Fruit fly (Drosophila melanogaster) whole organism, embryonic: ENCODE measurements around the gene CG13024.

Source experiments
- ATbp ChIP-seq: fragments of 200-800 bp; sonication (Bioruptor generic); optimal IDR thresholded peaks from 2 replicates; lab custom pipeline; 2017; ENCODE audit warnings: missing biosample characterization, mild to moderate bottlenecking, missing genetic modification characterization, missing genetic modification reagents
- Abd-B ChIP-seq: fragments of 200-800 bp; sonication (Bioruptor generic); optimal IDR thresholded peaks from 2 replicates; lab custom pipeline; 2018; ENCODE audit warnings: missing biosample characterization, mild to moderate bottlenecking, missing genetic modification characterization, moderate library complexity
- Asciz ChIP-seq: fragments of 200-800 bp; sonication (Bioruptor generic); optimal IDR thresholded peaks from 2 replicates; lab custom pipeline; 2017; ENCODE audit warnings: missing biosample characterization, mild to moderate bottlenecking, missing genetic modification characterization, missing genetic modification reagents
- Blimp-1 ChIP-seq: fragments of 200-800 bp; sonication (Bioruptor generic); optimal IDR thresholded peaks from 3 replicates; lab custom pipeline; 2018; ENCODE audit warnings: missing biosample characterization, missing genetic modification characterization, mild to moderate bottlenecking, moderate library complexity, missing genetic modification reagents
- CG10654 ChIP-seq: fragments of 200-800 bp; sonication (Bioruptor generic); optimal IDR thresholded peaks from 2 replicates; lab custom pipeline; 2016; ENCODE audit warnings: missing biosample characterization, missing genetic modification characterization
- CG10979 ChIP-seq: fragments of 200-800 bp; sonication (Bioruptor generic); optimal IDR thresholded peaks from 2 replicates; lab custom pipeline; 2018; ENCODE audit warnings: missing biosample characterization, mild to moderate bottlenecking, missing genetic modification characterization, moderate library complexity
- CG12071 ChIP-seq: fragments of 200-800 bp; sonication (Bioruptor generic); optimal IDR thresholded peaks from 3 replicates; lab custom pipeline; 2018; ENCODE audit warnings: missing biosample characterization, mild to moderate bottlenecking, missing genetic modification characterization
- CG1233 ChIP-seq: fragments of 200-800 bp; sonication (Bioruptor generic); optimal IDR thresholded peaks from 4 replicates; lab custom pipeline; 2018; ENCODE audit warnings: missing biosample characterization, mild to moderate bottlenecking, missing genetic modification characterization
- CG13894 ChIP-seq: fragments of 200-800 bp; sonication (Bioruptor generic); optimal IDR thresholded peaks from 3 replicates; lab custom pipeline; 2018; ENCODE audit warnings: missing biosample characterization, mild to moderate bottlenecking, missing genetic modification characterization, moderate library complexity
- CG15479 ChIP-seq: fragments of 200-800 bp; sonication (Bioruptor generic); optimal IDR thresholded peaks from 3 replicates; lab custom pipeline; 2019; ENCODE audit warnings: missing biosample characterization, mild to moderate bottlenecking, missing genetic modification characterization, moderate library complexity
- CG16863 ChIP-seq: fragments of 200-800 bp; sonication (Bioruptor generic); optimal IDR thresholded peaks from 3 replicates; lab custom pipeline; 2016; ENCODE audit warnings: missing biosample characterization, missing genetic modification characterization
- CG17328 ChIP-seq: fragments of 200-800 bp; sonication (Bioruptor generic); IDR thresholded peaks from 2 replicates; pipeline ENCODE4 v1.3.6; 2022; ENCODE audit warnings: missing biosample characterization, missing genetic modification characterization
- CG17361 ChIP-seq: fragments of 200-800 bp; sonication (Bioruptor generic); IDR thresholded peaks from 3 replicates; pipeline ENCODE4 v1.3.6; 2022; ENCODE audit warnings: missing biosample characterization, missing genetic modification characterization
- CG17385 ChIP-seq: fragments of 200-800 bp; sonication (Bioruptor generic); optimal IDR thresholded peaks from 3 replicates; lab custom pipeline; 2018; ENCODE audit warnings: missing biosample characterization, mild to moderate bottlenecking, missing genetic modification characterization
- CG2889 ChIP-seq: fragments of 200-800 bp; sonication (Bioruptor generic); IDR thresholded peaks from 3 replicates; pipeline ENCODE4 v1.3.6; 2022; ENCODE audit warnings: missing biosample characterization, missing genetic modification characterization
- CG30403 ChIP-seq: fragments of 200-800 bp; sonication (Bioruptor generic); optimal IDR thresholded peaks from 3 replicates; lab custom pipeline; 2016; ENCODE audit warnings: missing biosample characterization, missing genetic modification characterization
- CG3163 ChIP-seq: fragments of 200-800 bp; sonication (Bioruptor generic); optimal IDR thresholded peaks from 3 replicates; lab custom pipeline; 2016; ENCODE audit warnings: missing biosample characterization, missing genetic modification characterization
- CG3847 ChIP-seq: fragments of 200-800 bp; sonication (Bioruptor generic); IDR thresholded peaks from 2 replicates; pipeline ENCODE4 v1.3.6; 2022; ENCODE audit warnings: missing biosample characterization, missing genetic modification characterization
- CG5953 ChIP-seq: fragments of 200-800 bp; sonication (Bioruptor generic); IDR thresholded peaks from 2 replicates; pipeline ENCODE4 v1.3.6; 2022; ENCODE audit warnings: missing biosample characterization, missing genetic modification characterization
- CHES-1-like ChIP-seq: fragments of 200-800 bp; sonication (Bioruptor generic); optimal IDR thresholded peaks from 2 replicates; lab custom pipeline; 2016; ENCODE audit warnings: missing biosample characterization, missing genetic modification characterization
- D ChIP-seq, 2 experiments: fragments of 200-800 bp in 1 of 2; fragments of >200 bp in 1 of 2; sonication (Bioruptor generic) in 1 of 2; optimal IDR thresholded peaks; 2 replicates in 1 of 2; 3 replicates in 1 of 2; lab custom pipeline; 2017; ENCODE audit warnings: mild to moderate bottlenecking in 1 of 2, missing biosample characterization in 1 of 2, missing genetic modification characterization in 1 of 2, missing genetic modification reagents in 1 of 2
- Eip74EF ChIP-seq, 2 experiments: fragments of 200-800 bp in 1 of 2; fragments of >200 bp in 1 of 2; sonication (Bioruptor generic) in 1 of 2; optimal IDR thresholded peaks; 2 replicates each; lab custom pipeline; 2017 to 2019; ENCODE audit warnings: missing biosample characterization in 2 of 2, missing genetic modification characterization in 2 of 2, mild to moderate bottlenecking in 1 of 2, moderate library complexity in 1 of 2
- Ets97D ChIP-seq: fragments of 200-800 bp; sonication (Bioruptor generic); optimal IDR thresholded peaks from 3 replicates; lab custom pipeline; 2016; ENCODE audit warnings: missing biosample characterization, missing genetic modification characterization
- Hr51 ChIP-seq, 2 experiments: fragments of 200-800 bp; sonication (Bioruptor generic); optimal IDR thresholded peaks; 2 replicates in 1 of 2; 3 replicates in 1 of 2; lab custom pipeline; 2016 to 2018; ENCODE audit warnings: missing biosample characterization in 2 of 2, missing genetic modification characterization in 2 of 2, mild to moderate bottlenecking in 1 of 2, moderate library complexity in 1 of 2
- Hsf ChIP-seq: fragments of 200-800 bp; sonication (Bioruptor generic); optimal IDR thresholded peaks from 3 replicates; lab custom pipeline; 2016; ENCODE audit warnings: missing biosample characterization, missing genetic modification characterization
- MESR4 ChIP-seq: fragments of 200-800 bp; sonication (Bioruptor generic); optimal IDR thresholded peaks from 2 replicates; lab custom pipeline; 2018; ENCODE audit warnings: missing biosample characterization, mild to moderate bottlenecking, missing genetic modification characterization, moderate library complexity
- Mad ChIP-seq: fragments of 200-800 bp; sonication (Bioruptor generic); optimal IDR thresholded peaks from 2 replicates; lab custom pipeline; 2016; ENCODE audit warnings: missing biosample characterization, missing genetic modification characterization
- Nf-YA ChIP-seq: fragments of 200-800 bp; sonication (Bioruptor generic); IDR thresholded peaks from 2 replicates; pipeline ENCODE4 v1.3.6; 2022; ENCODE audit warnings: missing biosample characterization, missing genetic modification characterization
- Rfx ChIP-seq: fragments of 200-800 bp; sonication (Bioruptor generic); IDR thresholded peaks from 2 replicates; pipeline ENCODE4 v1.3.6; 2022; ENCODE audit warnings: missing biosample characterization, missing genetic modification characterization
- abd-A ChIP-seq: fragments of 200-800 bp; sonication (Bioruptor generic); optimal IDR thresholded peaks from 3 replicates; lab custom pipeline; 2019; ENCODE audit warnings: missing biosample characterization, mild to moderate bottlenecking, missing genetic modification characterization, moderate library complexity
- ac ChIP-seq: fragments of 200-800 bp; sonication (Bioruptor generic); optimal IDR thresholded peaks from 3 replicates; lab custom pipeline; 2017; ENCODE audit warnings: missing biosample characterization, mild to moderate bottlenecking, missing genetic modification characterization
- ap ChIP-seq: fragments of 200-800 bp; sonication (Bioruptor generic); IDR thresholded peaks from 2 replicates; pipeline ENCODE4 v1.3.6; 2022; ENCODE audit warnings: missing biosample characterization, missing genetic modification characterization
- ara ChIP-seq: fragments of 200-800 bp; sonication (Bioruptor generic); IDR thresholded peaks from 2 replicates; pipeline ENCODE4 v1.3.6; 2022; ENCODE audit warnings: missing biosample characterization, missing genetic modification characterization
- br ChIP-seq: fragments of >200 bp; optimal IDR thresholded peaks from 2 replicates; lab custom pipeline; 2017
- danr ChIP-seq: fragments of 200-800 bp; sonication (Bioruptor generic); IDR thresholded peaks from 2 replicates; pipeline ENCODE4 v1.3.6; 2022; ENCODE audit warnings: missing biosample characterization, missing genetic modification characterization
- en ChIP-seq: fragments of 200-800 bp; sonication (Bioruptor generic); optimal IDR thresholded peaks from 2 replicates; lab custom pipeline; 2016; ENCODE audit warnings: missing biosample characterization, missing genetic modification characterization
- exex ChIP-seq: fragments of 200-800 bp; sonication (Bioruptor generic); optimal IDR thresholded peaks from 4 replicates; lab custom pipeline; 2018; ENCODE audit warnings: missing biosample characterization, mild to moderate bottlenecking, missing genetic modification characterization, moderate library complexity
- ftz-f1 ChIP-seq: fragments of 200-800 bp; sonication (Bioruptor generic); optimal IDR thresholded peaks from 2 replicates; lab custom pipeline; 2016; ENCODE audit warnings: missing biosample characterization, missing genetic modification characterization
- gro ChIP-seq: fragments of 200-800 bp; sonication (Bioruptor generic); optimal IDR thresholded peaks from 2 replicates; lab custom pipeline; 2016; ENCODE audit warnings: missing biosample characterization, missing genetic modification characterization
- ken ChIP-seq: fragments of 200-800 bp; sonication (Bioruptor generic); IDR thresholded peaks from 3 replicates; pipeline ENCODE4 v1.3.6; 2022; ENCODE audit warnings: missing biosample characterization, missing genetic modification characterization
- luna ChIP-seq: fragments of 200-800 bp; sonication (Bioruptor generic); optimal IDR thresholded peaks from 2 replicates; lab custom pipeline; 2016; ENCODE audit warnings: missing biosample characterization, missing genetic modification characterization
- nerfin-1 ChIP-seq: fragments of 200-800 bp; sonication (Bioruptor generic); optimal IDR thresholded peaks from 3 replicates; lab custom pipeline; 2019; ENCODE audit warnings: missing biosample characterization, mild to moderate bottlenecking, missing genetic modification characterization, moderate library complexity
- nmo ChIP-seq: fragments of 200-800 bp; sonication (Bioruptor generic); optimal IDR thresholded peaks from 2 replicates; lab custom pipeline; 2018; ENCODE audit warnings: missing biosample characterization, mild to moderate bottlenecking, missing genetic modification characterization, moderate library complexity
- oc ChIP-seq: fragments of 200-800 bp; sonication (Bioruptor generic); optimal IDR thresholded peaks from 2 replicates; lab custom pipeline; 2018; ENCODE audit warnings: missing biosample characterization, mild to moderate bottlenecking, missing genetic modification characterization, moderate library complexity
- pnt ChIP-seq: fragments of 200-800 bp; sonication (Bioruptor generic); optimal IDR thresholded peaks from 3 replicates; lab custom pipeline; 2016; ENCODE audit warnings: missing biosample characterization, missing genetic modification characterization
- shn ChIP-seq: fragments of 200-800 bp; sonication (Bioruptor generic); optimal IDR thresholded peaks from 3 replicates; lab custom pipeline; 2016; ENCODE audit warnings: missing biosample characterization, missing genetic modification characterization
- sisA ChIP-seq: fragments of 200-800 bp; sonication (Bioruptor generic); IDR thresholded peaks from 2 replicates; pipeline ENCODE4 v1.3.6; 2022; ENCODE audit warnings: missing biosample characterization, missing genetic modification characterization
- ttk ChIP-seq: fragments of 200-800 bp; sonication (Bioruptor generic); IDR thresholded peaks from 2 replicates; pipeline ENCODE4 v2.1.2; 2022; ENCODE audit warnings: missing biosample characterization, missing genetic modification characterization
- tx ChIP-seq: fragments of 200-800 bp; sonication (Bioruptor generic); optimal IDR thresholded peaks from 2 replicates; lab custom pipeline; 2016; ENCODE audit warnings: missing biosample characterization, missing genetic modification characterization
- wdn ChIP-seq: fragments of 200-800 bp; sonication (Bioruptor generic); IDR thresholded peaks from 2 replicates; pipeline ENCODE4 v1.3.6; 2022; ENCODE audit warnings: missing biosample characterization, missing genetic modification characterization
- wor ChIP-seq: fragments of 200-800 bp; sonication (Bioruptor generic); IDR thresholded peaks from 2 replicates; pipeline ENCODE4 v1.3.6; 2022; ENCODE audit warnings: missing biosample characterization, missing genetic modification characterization

Gene CG13024

DNA sequence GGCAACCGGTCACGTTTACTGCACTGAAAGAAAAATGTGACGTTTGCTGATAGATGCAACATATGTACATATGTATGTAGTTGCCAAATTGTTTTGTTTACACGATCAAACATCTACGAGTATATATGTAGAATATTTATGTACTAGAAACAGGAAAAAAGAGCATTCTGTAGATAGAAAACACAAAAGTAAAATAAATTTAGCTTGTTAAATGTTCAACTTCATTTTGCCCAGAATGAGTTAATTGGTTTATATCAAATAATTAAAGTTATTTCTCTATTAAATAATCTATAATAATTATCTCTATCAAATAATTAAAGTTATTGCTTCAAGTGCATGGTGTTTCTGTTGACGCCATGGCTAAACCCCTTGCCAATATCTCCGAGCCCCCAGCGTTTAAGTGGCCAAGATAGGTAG, 44.3 kb upstream of the CG13024 start (continued):
- TF ChIP-seq ATbp (peak; percentile 20), shn (GFP tag; lab: Kevin White, UChicago) (no peak), gro (GFP tag; lab: Kevin White, UChicago) (no peak), ac (GFP tag; lab: Kevin White, UChicago) (no peak), CG3163 (GFP tag; lab: Kevin White, UChicago) (no peak), CG10979 (tag; lab: Kevin White, UChicago) (peak; percentile 59), CG30403 (GFP tag; lab: Kevin White, UChicago) (no peak), Asciz (GFP tag; lab: Kevin White, UChicago) (peak; percentile 9), danr (no peak), br (no peak), CG3847 (GFP tag; lab: Robert Waterston, UW) (no peak), Rfx (GFP tag; lab: Robert Waterston, UW) (no peak), CG1233 (GFP tag; lab: Kevin White, UChicago) (peak; percentile 29), CG17328 (GFP tag; lab: Robert Waterston, UW) (no peak), wor (no peak), exex (tag; lab: Kevin White, UChicago) (peak; percentile 21), pnt (GFP tag; lab: Kevin White, UChicago) (peak; percentile 24), ara (GFP tag; lab: Robert Waterston, UW) (no peak), oc (tag; lab: Kevin White, UChicago) (no peak), Eip74EF (GFP tag; optimal IDR thresholded peaks at IDR 0.05; lab: Kevin White, UChicago) (peak in 1 of 2 experiments; percentile 20), CG2889 (GFP tag; lab: Robert Waterston, UW) (no peak), Hsf (GFP tag; lab: Kevin White, UChicago) (no peak), CG17361 (GFP tag; lab: Robert Waterston, UW) (peak; percentile 14; the same call in 1 of the 3 replicates), nerfin-1 (tag; lab: Kevin White, UChicago) (peak; percentile 22), tx (no peak), MESR4 (GFP tag; lab: Kevin White, UChicago) (no peak), Blimp-1 (GFP tag; lab: Kevin White, UChicago) (peak; percentile 42), Abd-B (GFP tag; lab: Kevin White, UChicago) (peak; percentile 13)

DNA sequence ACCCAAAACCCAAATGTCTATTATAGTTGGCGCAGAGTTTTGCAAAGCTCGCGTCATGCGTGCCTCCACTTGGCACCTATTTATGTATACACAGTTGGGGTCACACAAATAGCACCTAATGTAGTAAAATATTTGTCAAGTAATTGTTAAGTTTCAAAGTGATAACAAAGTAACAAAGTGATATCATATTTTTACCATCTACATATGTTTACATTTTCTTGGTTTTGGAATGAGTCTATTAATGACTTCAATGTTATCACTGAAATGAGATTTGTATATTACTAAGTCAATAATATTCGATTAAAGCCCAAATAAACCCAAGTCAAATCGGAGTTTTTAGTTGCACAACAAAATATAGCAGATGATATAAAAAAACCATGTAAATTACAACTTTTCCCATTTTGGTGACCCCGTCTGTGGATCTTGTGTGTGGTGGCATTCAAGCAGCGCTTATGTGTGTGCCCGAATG, 43.6 kb upstream of the CG13024 start:
- no peak for TF ChIP-seq ap (GFP tag; lab: Robert Waterston, UW)
- TF ChIP-seq CG16863 = peak; percentile 58
- peak; percentile 77 for TF ChIP-seq nmo (GFP tag; lab: Kevin White, UChicago)
- no peak for TF ChIP-seq luna (GFP tag; lab: Kevin White, UChicago)
- peak; percentile 73 for TF ChIP-seq CG17385 (GFP tag; lab: Kevin White, UChicago)
- peak; percentile 34 for TF ChIP-seq Mad (GFP tag; lab: Kevin White, UChicago)
- no peak for TF ChIP-seq ftz-f1 (GFP tag; lab: Kevin White, UChicago)
- no peak; the same call in 1 of the 2 replicates for TF ChIP-seq CG5953 (GFP tag; lab: Robert Waterston, UW)
- TF ChIP-seq CG12071 (GFP tag; lab: Kevin White, UChicago) = peak; percentile 77
- no peak for TF ChIP-seq ken (GFP tag; lab: Robert Waterston, UW)
- peak; percentile 32; the same call in 1 of the 2 replicates for TF ChIP-seq ttk (GFP tag; lab: Robert Waterston, UW)
- no peak for TF ChIP-seq Nf-YA
- no peak for TF ChIP-seq Ets97D (GFP tag; lab: Kevin White, UChicago)
- TF ChIP-seq CG13894 (tag; lab: Kevin White, UChicago) = no peak
- TF ChIP-seq abd-A (tag; lab: Kevin White, UChicago) = no peak
- TF ChIP-seq CHES-1-like (GFP tag; lab: Kevin White, UChicago) = peak; percentile 22
- TF ChIP-seq D (optimal IDR thresholded peaks at IDR 0.05; lab: Kevin White, UChicago) = no peak
- TF ChIP-seq D (GFP tag; optimal IDR thresholded peaks at IDR 0.05; lab: Kevin White, UChicago) = peak; percentile 67
- peak; percentile 41 for TF ChIP-seq en
- peak; percentile 38 for TF ChIP-seq CG10654
- TF ChIP-seq sisA (GFP tag; lab: Robert Waterston, UW) = peak; percentile 31; the same call in 1 of the 2 replicates
- TF ChIP-seq Hr51 (GFP tag; optimal IDR thresholded peaks at IDR 0.05; lab: Kevin White, UChicago) = peak; percentile 19 to 88
- TF ChIP-seq CG15479 (GFP tag; lab: Kevin White, UChicago) = no peak
- no peak for TF ChIP-seq wdn (GFP tag; lab: Robert Waterston, UW)
